Fruit fly (Drosophila melanogaster) whole organism: Measurements from ENCODE around the gene CG16952.

Experiments used
- Dll ChIP-seq: fragments of >200 bp; optimal IDR thresholded peaks from 2 replicates; lab custom pipeline; 2017
- psq ChIP-seq: fragments of >200 bp; optimal IDR thresholded peaks from 2 replicates; lab custom pipeline; 2017
- usp ChIP-seq: fragments of >200 bp; optimal IDR thresholded peaks from 2 replicates; lab custom pipeline; 2017; ENCODE audit warnings: missing biosample characterization, missing genetic modification characterization, mixed read lengths

dm6 chrX:15924805-15925204, 54.8 kb downstream of the CG16952 start, which contains the start of gene Lcch3:
- TF ChIP-seq Dll (lab: Kevin White, UChicago) (no peak), psq (no peak), usp (no peak)
